Worm (Caenorhabditis elegans) whole organism, L3 larva: Measurements from ENCODE around the gene sto-3.

Source experiments
- R02D3.7 ChIP-seq: fragments of 150-350 bp; optimal IDR thresholded peaks from 2 replicates; lab custom pipeline; 2014; ENCODE audit warnings: missing biosample characterization, missing genetic modification characterization
- ZK546.5 ChIP-seq: sonication (generic microtip); optimal IDR thresholded peaks from 2 replicates; lab custom pipeline; 2017; ENCODE audit warnings: missing biosample characterization, missing genetic modification characterization
- aly-2 ChIP-seq: fragments of 150-350 bp; optimal IDR thresholded peaks from 2 replicates; lab custom pipeline; 2014; ENCODE audit warnings: missing biosample characterization, missing genetic modification characterization
- ama-1 ChIP-seq: fragments of 150-350 bp; optimal IDR thresholded peaks from 2 replicates; lab custom pipeline; 2018
- ceh-16 ChIP-seq: sonication (generic microtip); optimal IDR thresholded peaks from 2 replicates; lab custom pipeline; 2017; ENCODE audit warnings: missing biosample characterization, missing genetic modification characterization
- ceh-28 ChIP-seq: fragments of 150-350 bp; optimal IDR thresholded peaks from 2 replicates; lab custom pipeline; 2014; ENCODE audit warnings: missing biosample characterization, missing genetic modification reagents, missing genetic modification characterization
- ceh-82 ChIP-seq: fragments of 150-350 bp; optimal IDR thresholded peaks from 2 replicates; lab custom pipeline; 2014; ENCODE audit warnings: missing biosample characterization, missing genetic modification characterization
- ceh-9 ChIP-seq: sonication (generic microtip); optimal IDR thresholded peaks from 2 replicates; lab custom pipeline; 2018; ENCODE audit warnings: missing biosample characterization, missing genetic modification characterization
- daf-12 ChIP-seq: fragments of 150-350 bp; optimal IDR thresholded peaks from 2 replicates; lab custom pipeline; 2014; ENCODE audit warnings: missing biosample characterization, missing genetic modification reagents, missing genetic modification characterization
- egl-27 ChIP-seq: sonication (generic microtip); optimal IDR thresholded peaks from 4 replicates; lab custom pipeline; 2017; ENCODE audit warnings: missing biosample characterization, missing genetic modification reagents, missing genetic modification characterization
- egl-5 ChIP-seq: fragments of 150-350 bp; optimal IDR thresholded peaks from 2 replicates; lab custom pipeline; 2017; ENCODE audit warnings: missing biosample characterization, missing genetic modification reagents, missing genetic modification characterization, inconsistent platforms
- elt-1 ChIP-seq: fragments of 150-350 bp; optimal IDR thresholded peaks from 2 replicates; lab custom pipeline; 2014; ENCODE audit warnings: missing biosample characterization, missing genetic modification characterization
- elt-2 ChIP-seq: sonication (generic microtip); optimal IDR thresholded peaks from 2 replicates; lab custom pipeline; 2016; ENCODE audit warnings: missing genetic modification reagents, mild to moderate bottlenecking, missing genetic modification characterization, missing compliant biosample characterization
- elt-3 ChIP-seq, 3 experiments: fragments of 150-350 bp in 1 of 3; sonication (generic microtip) in 2 of 3; optimal IDR thresholded peaks; 2 replicates in 2 of 3; 4 replicates in 1 of 3; lab custom pipeline; 2014 to 2017; ENCODE audit warnings: missing biosample characterization in 3 of 3, missing genetic modification characterization in 3 of 3
- eor-1 ChIP-seq, 2 experiments: fragments of 150-350 bp; optimal IDR thresholded peaks; 2 replicates each; lab custom pipeline; 2014 to 2018; ENCODE audit warnings: missing biosample characterization in 2 of 2, missing genetic modification characterization in 2 of 2
- fkh-10 ChIP-seq: sonication (generic microtip); optimal IDR thresholded peaks from 2 replicates; lab custom pipeline; 2017; ENCODE audit warnings: missing biosample characterization, missing genetic modification reagents, missing genetic modification characterization
- fkh-2 ChIP-seq: fragments of 150-350 bp; optimal IDR thresholded peaks from 2 replicates; lab custom pipeline; 2014; ENCODE audit warnings: missing biosample characterization, missing genetic modification reagents, missing genetic modification characterization
- fos-1 ChIP-seq: fragments of 150-350 bp; optimal IDR thresholded peaks from 2 replicates; lab custom pipeline; 2014; ENCODE audit warnings: missing biosample characterization, missing genetic modification characterization
- hmg-11 ChIP-seq: sonication (generic microtip); optimal IDR thresholded peaks from 2 replicates; lab custom pipeline; 2016; ENCODE audit warnings: missing genetic modification characterization, missing compliant biosample characterization
- jun-1 ChIP-seq: fragments of 150-350 bp; optimal IDR thresholded peaks from 2 replicates; lab custom pipeline; 2014; ENCODE audit warnings: missing biosample characterization, missing genetic modification reagents, missing genetic modification characterization
- lin-15B ChIP-seq: fragments of 150-350 bp; optimal IDR thresholded peaks from 2 replicates; lab custom pipeline; 2014; ENCODE audit warnings: missing biosample characterization, missing genetic modification characterization
- lin-39 ChIP-seq: fragments of 150-350 bp; optimal IDR thresholded peaks from 2 replicates; lab custom pipeline; 2018; ENCODE audit warnings: missing biosample characterization, missing genetic modification reagents, missing genetic modification characterization
- lsy-12 ChIP-seq: sonication (generic microtip); optimal IDR thresholded peaks from 2 replicates; lab custom pipeline; 2016; ENCODE audit warnings: mild to moderate bottlenecking, missing genetic modification characterization, missing compliant biosample characterization
- mdl-1 ChIP-seq: fragments of 150-350 bp; optimal IDR thresholded peaks from 2 replicates; lab custom pipeline; 2014; ENCODE audit warnings: missing biosample characterization, missing genetic modification characterization
- mml-1 ChIP-seq: fragments of 150-350 bp; sonication (generic microtip); optimal IDR thresholded peaks from 3 replicates; lab custom pipeline; 2014; ENCODE audit warnings: missing biosample characterization, missing genetic modification characterization
- nfya-1 ChIP-seq: sonication (generic microtip); optimal IDR thresholded peaks from 2 replicates; lab custom pipeline; 2017; ENCODE audit warnings: missing genetic modification characterization, mild to moderate bottlenecking, missing compliant biosample characterization, antibody characterized with exemption, moderate library complexity; ENCODE audit not compliant: insufficient read depth
- nhr-11 ChIP-seq: fragments of 150-350 bp; optimal IDR thresholded peaks from 2 replicates; lab custom pipeline; 2014; ENCODE audit warnings: missing biosample characterization, missing genetic modification characterization
- nhr-12 ChIP-seq: fragments of 150-350 bp; optimal IDR thresholded peaks from 2 replicates; lab custom pipeline; 2014; ENCODE audit warnings: missing biosample characterization, missing genetic modification characterization
- nhr-23 ChIP-seq: fragments of 150-350 bp; optimal IDR thresholded peaks from 2 replicates; lab custom pipeline; 2014; ENCODE audit warnings: missing biosample characterization, missing genetic modification reagents, missing genetic modification characterization
- nhr-237 ChIP-seq: fragments of 150-350 bp; optimal IDR thresholded peaks from 2 replicates; lab custom pipeline; 2014; ENCODE audit warnings: missing biosample characterization, missing genetic modification characterization
- nhr-25 ChIP-seq: sonication (generic microtip); optimal IDR thresholded peaks from 2 replicates; lab custom pipeline; 2017; ENCODE audit warnings: missing biosample characterization, missing genetic modification characterization
- nhr-28 ChIP-seq: fragments of 150-350 bp; optimal IDR thresholded peaks from 2 replicates; lab custom pipeline; 2014; ENCODE audit warnings: missing biosample characterization, missing genetic modification characterization
- nhr-43 ChIP-seq: sonication (generic microtip); optimal IDR thresholded peaks from 2 replicates; lab custom pipeline; 2016; ENCODE audit warnings: mild to moderate bottlenecking, missing genetic modification characterization, missing compliant biosample characterization; ENCODE audit not compliant: poor library complexity, severe bottlenecking
- nhr-67 ChIP-seq: fragments of 150-350 bp; optimal IDR thresholded peaks from 2 replicates; lab custom pipeline; 2014; ENCODE audit warnings: missing biosample characterization, missing genetic modification characterization
- nhr-76 ChIP-seq: fragments of 150-350 bp; sonication (generic microtip); optimal IDR thresholded peaks from 5 replicates; lab custom pipeline; 2014; ENCODE audit warnings: missing biosample characterization, missing genetic modification characterization
- nhr-77 ChIP-seq: fragments of 150-350 bp; optimal IDR thresholded peaks from 2 replicates; lab custom pipeline; 2014; ENCODE audit warnings: missing biosample characterization, missing genetic modification characterization
- pha-4 ChIP-seq: fragments of 150-350 bp; optimal IDR thresholded peaks from 2 replicates; lab custom pipeline; 2014; ENCODE audit warnings: missing biosample characterization, missing genetic modification reagents, missing genetic modification characterization
- pqm-1 ChIP-seq: fragments of 150-350 bp; optimal IDR thresholded peaks from 2 replicates; lab custom pipeline; 2017; ENCODE audit warnings: missing biosample characterization, missing genetic modification characterization, inconsistent platforms
- sea-2 ChIP-seq: fragments of 150-350 bp; sonication (generic microtip); optimal IDR thresholded peaks from 4 replicates; lab custom pipeline; 2014; ENCODE audit warnings: missing biosample characterization, missing genetic modification reagents, missing genetic modification characterization
- skn-1 ChIP-seq: fragments of 150-350 bp; optimal IDR thresholded peaks from 2 replicates; lab custom pipeline; 2014; ENCODE audit warnings: missing biosample characterization, missing genetic modification characterization
- snpc-4 ChIP-seq: fragments of 150-350 bp; optimal IDR thresholded peaks from 2 replicates; lab custom pipeline; 2014; ENCODE audit warnings: missing biosample characterization, missing genetic modification characterization
- tbx-2 ChIP-seq: sonication (generic microtip); optimal IDR thresholded peaks from 2 replicates; lab custom pipeline; 2016; ENCODE audit warnings: mild to moderate bottlenecking, missing genetic modification characterization, missing compliant biosample characterization
- unc-39 ChIP-seq: sonication (generic microtip); optimal IDR thresholded peaks from 4 replicates; lab custom pipeline; 2017; ENCODE audit warnings: missing biosample characterization, missing genetic modification characterization
- unc-62 ChIP-seq: fragments of 150-350 bp; sonication (generic microtip); optimal IDR thresholded peaks from 4 replicates; lab custom pipeline; 2014; ENCODE audit warnings: missing biosample characterization, missing genetic modification reagents, missing genetic modification characterization
- zag-1 ChIP-seq: fragments of 150-350 bp; optimal IDR thresholded peaks from 2 replicates; lab custom pipeline; 2014; ENCODE audit warnings: missing biosample characterization, missing genetic modification characterization
- ztf-11 ChIP-seq: fragments of 150-350 bp; optimal IDR thresholded peaks from 2 replicates; lab custom pipeline; 2014; ENCODE audit warnings: missing biosample characterization, missing genetic modification characterization
- ztf-4 ChIP-seq: fragments of 150-350 bp; optimal IDR thresholded peaks from 2 replicates; lab custom pipeline; 2014; ENCODE audit warnings: missing biosample characterization, missing genetic modification characterization

Gene sto-3

ce11 chrX:11606815-11607499 lies 14.9 kb downstream of the sto-3 start:
- TF ChIP-seq egl-27: no peak
- TF ChIP-seq mml-1: no peak
- peak; percentile 38 for TF ChIP-seq nhr-25 (tag; lab: Kevin White, UChicago)
- peak; percentile 38 for TF ChIP-seq elt-1 (tag; lab: Kevin White, UChicago)
- TF ChIP-seq ztf-4 (tag; lab: Kevin White, UChicago): no peak
- TF ChIP-seq nhr-77 (tag; lab: Kevin White, UChicago): no peak
- TF ChIP-seq nhr-43 (tag; lab: Kevin White, UChicago): no peak
- TF ChIP-seq nfya-1 (tag; lab: Kevin White, UChicago): no peak
- TF ChIP-seq nhr-28: no peak
- TF ChIP-seq nhr-237 (tag; lab: Kevin White, UChicago): no peak
- no peak for TF ChIP-seq ceh-9 (tag; lab: Kevin White, UChicago)
- no peak for TF ChIP-seq snpc-4 (tag; lab: Kevin White, UChicago)
- peak; percentile 4 for TF ChIP-seq nhr-23 (tag; lab: Kevin White, UChicago)
- TF ChIP-seq, all 47 proteins: peak for 3

- TF ChIP-seq nhr-67 (tag; lab: Kevin White, UChicago): peak; percentile 23
- peak in 1 of 3 experiments; percentile 95 for TF ChIP-seq elt-3 (tag; optimal IDR thresholded peaks at IDR 0.05; lab: Kevin White, UChicago)
- peak; percentile 84 for TF ChIP-seq jun-1
- peak; percentile 66 for TF ChIP-seq nfya-1 (tag; lab: Kevin White, UChicago)
- TF ChIP-seq mml-1: peak; percentile 43
- TF ChIP-seq unc-39: no peak
- peak; percentile 74 for TF ChIP-seq elt-1 (tag; lab: Kevin White, UChicago)
- TF ChIP-seq ceh-82 (tag; lab: Kevin White, UChicago): peak; percentile 74
- TF ChIP-seq skn-1: no peak
- TF ChIP-seq egl-5 (tag; lab: Kevin White, UChicago): peak; percentile 45
- peak; percentile 82 for TF ChIP-seq R02D3.7 (tag; lab: Kevin White, UChicago)
- TF ChIP-seq sea-2 (GFP tag; lab: Kevin White, UChicago): peak; percentile 99
- peak; percentile 6 for TF ChIP-seq nhr-12 (tag; lab: Kevin White, UChicago)
- TF ChIP-seq tbx-2 (tag; lab: Kevin White, UChicago): peak; percentile 93
- TF ChIP-seq aly-2 (tag; lab: Kevin White, UChicago): peak; percentile 34
- no peak for TF ChIP-seq egl-27
- peak; percentile 41 for TF ChIP-seq ZK546.5 (tag; lab: Kevin White, UChicago)
- TF ChIP-seq mdl-1 (tag; lab: Kevin White, UChicago): peak; percentile 8
- TF ChIP-seq ztf-11 (tag; lab: Kevin White, UChicago): peak; percentile 10
- TF ChIP-seq nhr-237 (tag; lab: Kevin White, UChicago): no peak
- TF ChIP-seq fkh-2 (tag; lab: Kevin White, UChicago): no peak
- TF ChIP-seq lsy-12: peak; percentile 96
- TF ChIP-seq zag-1 (tag; lab: Kevin White, UChicago): peak; percentile 76
- TF ChIP-seq fkh-10 (GFP tag; lab: Kevin White, UChicago): peak; percentile 37
- peak; percentile 72 for TF ChIP-seq hmg-11 (tag; lab: Kevin White, UChicago)
- TF ChIP-seq unc-62 (GFP tag; lab: Kevin White, UChicago): no peak
- TF ChIP-seq pha-4 (tag; lab: Kevin White, UChicago): peak; percentile 63
- TF ChIP-seq ama-1 (lab: Kevin White, UChicago): no peak
- peak; percentile 82 for TF ChIP-seq nhr-77 (tag; lab: Kevin White, UChicago)
- TF ChIP-seq ceh-16: no peak
- peak; percentile 79 for TF ChIP-seq ceh-9 (tag; lab: Kevin White, UChicago)
- TF ChIP-seq snpc-4 (tag; lab: Kevin White, UChicago): peak; percentile 61
- TF ChIP-seq nhr-11 (tag; lab: Kevin White, UChicago): peak; percentile 93
- TF ChIP-seq lin-15B (tag; lab: Kevin White, UChicago): peak; percentile 32
- no peak for TF ChIP-seq nhr-28
- peak; percentile 81 for TF ChIP-seq fos-1 (tag; lab: Kevin White, UChicago)
- TF ChIP-seq lin-39 (tag; lab: Kevin White, UChicago): peak; percentile 72
- peak; percentile 72 for TF ChIP-seq nhr-25 (tag; lab: Kevin White, UChicago)
- peak; percentile 58 for TF ChIP-seq pqm-1 (tag; lab: Kevin White, UChicago)
- TF ChIP-seq nhr-43 (tag; lab: Kevin White, UChicago): peak; percentile 79
- TF ChIP-seq ztf-4 (tag; lab: Kevin White, UChicago): peak; percentile 86
- peak; percentile 59 for TF ChIP-seq daf-12 (tag; lab: Kevin White, UChicago)
- peak; percentile 86 for TF ChIP-seq nhr-23 (tag; lab: Kevin White, UChicago)
- peak; percentile 78 for TF ChIP-seq ceh-28
- peak; percentile 84 for TF ChIP-seq nhr-76 (tag; lab: Kevin White, UChicago)
- TF ChIP-seq elt-2 (tag; lab: Kevin White, UChicago): peak; percentile 90
- peak; percentile 87 to 93 for TF ChIP-seq eor-1 (tag; optimal IDR thresholded peaks at IDR 0.05; lab: Kevin White, UChicago)
These were observed 16.0 kb downstream of the sto-3 start for ce11 chrX:11605766-11606490.
